Worm (Caenorhabditis elegans): ENCODE results near the gene acox-1.5.

- TF ChIP-seq ZK185.1 (tag; optimal IDR thresholded peaks at IDR 0.05; ENCODE audit: poor library complexity, severe bottlenecking), result no peak
- TF ChIP-seq nhr-27 (tag; optimal IDR thresholded peaks at IDR 0.05), result no peak
- TF ChIP-seq let-526 (GFP tag; IDR thresholded peaks at IDR 0.05), result no peak
- no peak for TF ChIP-seq ceh-27 (GFP tag; optimal IDR thresholded peaks at IDR 0.05)
- TF ChIP-seq unc-62 (GFP tag; optimal IDR thresholded peaks at IDR 0.05), result no peak
- no peak for TF ChIP-seq tbx-9 (tag; optimal IDR thresholded peaks at IDR 0.05; ENCODE audit: borderline replicate concordance)
- TF ChIP-seq repo-1 (tag; optimal IDR thresholded peaks at IDR 0.05), result no peak
- TF ChIP-seq nhr-90 (tag; optimal IDR thresholded peaks at IDR 0.05), result no peak
- TF ChIP-seq pha-4 (tag; optimal IDR thresholded peaks at IDR 0.05), result no peak
- TF ChIP-seq zim-3 (tag; optimal IDR thresholded peaks at IDR 0.05), result no peak
- no peak for TF ChIP-seq madf-3 (GFP tag; IDR thresholded peaks at IDR 0.05)
- no peak for TF ChIP-seq gei-17 (GFP tag; optimal IDR thresholded peaks at IDR 0.05)
- TF ChIP-seq cebp-2 (GFP tag; IDR thresholded peaks at IDR 0.05), result no peak
Measured at ce11 chrIII:9637016-9637415, 45.0 kb upstream of the acox-1.5 start, which contains the start of gene gei-13.
